Worm (Caenorhabditis elegans): ENCODE results near the gene F47E1.4.

The F47E1.4 gene

ce11 chrX:9091380-9091779, 28.8 kb downstream of the F47E1.4 start:
- peak; percentile 24 for TF ChIP-seq che-1 (tag; optimal IDR thresholded peaks at IDR 0.05)
- TF ChIP-seq sdc-2 (tag; optimal IDR thresholded peaks at IDR 0.05): peak; percentile 45
- TF ChIP-seq ets-4 (tag; optimal IDR thresholded peaks at IDR 0.05): no peak
- peak; percentile 9 for TF ChIP-seq pha-2 (tag; optimal IDR thresholded peaks at IDR 0.05)
- peak; percentile 8 for TF ChIP-seq unc-86 (tag; optimal IDR thresholded peaks at IDR 0.05)
- TF ChIP-seq hlh-30 (tag; optimal IDR thresholded peaks at IDR 0.05; ENCODE audit: insufficient read depth): no peak
- TF ChIP-seq pqm-1 (tag; optimal IDR thresholded peaks at IDR 0.05): no peak
- peak; percentile 65; the same call in 1 of the 2 replicates for TF ChIP-seq ceh-45 (GFP tag; IDR thresholded peaks at IDR 0.05)
- peak; percentile 45 for TF ChIP-seq nhr-232 (tag; optimal IDR thresholded peaks at IDR 0.05)
- TF ChIP-seq ceh-22 (tag; optimal IDR thresholded peaks at IDR 0.05): no peak
- no peak for TF ChIP-seq hlh-8 (tag; optimal IDR thresholded peaks at IDR 0.05)
- TF ChIP-seq hlh-15 (tag; optimal IDR thresholded peaks at IDR 0.05): no peak
- peak; percentile 56; the same call in 1 of the 2 replicates for TF ChIP-seq unc-3 (GFP tag; conservative IDR thresholded peaks at IDR 0.05)
- TF ChIP-seq unc-3 (tag; optimal IDR thresholded peaks at IDR 0.05): no peak
- peak; percentile 44 for TF ChIP-seq C08G9.2 (tag; optimal IDR thresholded peaks at IDR 0.05)
- peak; percentile 19 for TF ChIP-seq ceh-18 (tag; optimal IDR thresholded peaks at IDR 0.05)
- TF ChIP-seq lin-11 (tag; optimal IDR thresholded peaks at IDR 0.05): peak; percentile 34
- peak; percentile 14 for TF ChIP-seq T23F11.4 (GFP tag; optimal IDR thresholded peaks at IDR 0.05)
- TF ChIP-seq madf-2 (tag; optimal IDR thresholded peaks at IDR 0.05): peak; percentile 3
- TF ChIP-seq ceh-24 (tag; optimal IDR thresholded peaks at IDR 0.05): no peak
- peak; percentile 13 for TF ChIP-seq fax-1 (tag; optimal IDR thresholded peaks at IDR 0.05)
- TF ChIP-seq sox-4 (tag; optimal IDR thresholded peaks at IDR 0.05): peak; percentile 22
- peak; percentile 34 for TF ChIP-seq ceh-6 (GFP tag; optimal IDR thresholded peaks at IDR 0.05)
- no peak for TF ChIP-seq fkh-6 (tag; optimal IDR thresholded peaks at IDR 0.05)
- TF ChIP-seq ztf-16 (tag; optimal IDR thresholded peaks at IDR 0.05): peak; percentile 4
- TF ChIP-seq ahr-1 (tag; optimal IDR thresholded peaks at IDR 0.05): no peak
- TF ChIP-seq npax-4 (tag; optimal IDR thresholded peaks at IDR 0.05): no peak
- no peak for TF ChIP-seq pros-1 (tag; optimal IDR thresholded peaks at IDR 0.05)
- TF ChIP-seq pha-4 (tag; optimal IDR thresholded peaks at IDR 0.05): no peak
- TF ChIP-seq nfya-1 (tag; optimal IDR thresholded peaks at IDR 0.05): peak; percentile 23
- no peak for TF ChIP-seq pax-1 (tag; optimal IDR thresholded peaks at IDR 0.05)
- TF ChIP-seq fkh-10 (GFP tag; optimal IDR thresholded peaks at IDR 0.05): no peak
- TF ChIP-seq eyg-1 (tag; optimal IDR thresholded peaks at IDR 0.05): no peak
- peak; percentile 27 for TF ChIP-seq elt-2 (tag; optimal IDR thresholded peaks at IDR 0.05)
- no peak for TF ChIP-seq ttx-3 (tag; optimal IDR thresholded peaks at IDR 0.05)
- TF ChIP-seq gmeb-2 (tag; optimal IDR thresholded peaks at IDR 0.05): peak; percentile 30
- no peak for TF ChIP-seq ceh-31 (tag; optimal IDR thresholded peaks at IDR 0.05)
- TF ChIP-seq pat-9 (tag; optimal IDR thresholded peaks at IDR 0.05): peak; percentile 36
- TF ChIP-seq C38D4.7 (GFP tag; optimal IDR thresholded peaks at IDR 0.05): peak; percentile 21

- no peak for TF ChIP-seq dmd-4 (tag; optimal IDR thresholded peaks at IDR 0.05; ENCODE audit: borderline replicate concordance)
- TF ChIP-seq sox-2 (GFP tag; IDR thresholded peaks at IDR 0.05): no peak
- no peak for TF ChIP-seq pax-1 (tag; optimal IDR thresholded peaks at IDR 0.05)
- TF ChIP-seq pros-1 (tag; optimal IDR thresholded peaks at IDR 0.05): no peak
- no peak for TF ChIP-seq T23F11.4 (GFP tag; optimal IDR thresholded peaks at IDR 0.05)
- no peak for TF ChIP-seq K02D7.2 (tag; optimal IDR thresholded peaks at IDR 0.05)
- no peak for TF ChIP-seq lin-11 (tag; optimal IDR thresholded peaks at IDR 0.05)
Measured at ce11 chrX:9091873-9092272, 29.2 kb downstream of the F47E1.4 start.

Data from whole organism, late embryonic.